Fruit fly (Drosophila melanogaster) whole organism, embryonic: ENCODE data around the gene Nup37.

ENCODE experiments used
- Asciz ChIP-seq: fragments of 200-800 bp; sonication (Bioruptor generic); optimal IDR thresholded peaks from 2 replicates; lab custom pipeline; 2017; ENCODE audit warnings: missing biosample characterization, mild to moderate bottlenecking, missing genetic modification characterization, missing genetic modification reagents
- Blimp-1 ChIP-seq: fragments of 200-800 bp; sonication (Bioruptor generic); optimal IDR thresholded peaks from 3 replicates; lab custom pipeline; 2018; ENCODE audit warnings: missing biosample characterization, missing genetic modification characterization, mild to moderate bottlenecking, moderate library complexity, missing genetic modification reagents
- CG11696 ChIP-seq: fragments of 200-800 bp; sonication (Bioruptor generic); IDR thresholded peaks from 2 replicates; pipeline ENCODE4 v1.3.6; 2022; ENCODE audit warnings: missing biosample characterization, missing genetic modification characterization
- CG1233 ChIP-seq: fragments of 200-800 bp; sonication (Bioruptor generic); optimal IDR thresholded peaks from 4 replicates; lab custom pipeline; 2018; ENCODE audit warnings: missing biosample characterization, mild to moderate bottlenecking, missing genetic modification characterization
- CG15514 ChIP-seq: fragments of 200-800 bp; sonication (Bioruptor generic); optimal IDR thresholded peaks from 3 replicates; lab custom pipeline; 2017; ENCODE audit warnings: missing biosample characterization, missing genetic modification characterization, mild to moderate bottlenecking, moderate library complexity, missing genetic modification reagents
- CG17186 ChIP-seq: fragments of 200-800 bp; sonication (Bioruptor generic); optimal IDR thresholded peaks from 3 replicates; lab custom pipeline; 2017; ENCODE audit warnings: missing biosample characterization, missing genetic modification reagents, missing genetic modification characterization
- CG18476 ChIP-seq: fragments of 200-800 bp; sonication (Bioruptor generic); optimal IDR thresholded peaks from 2 replicates; lab custom pipeline; 2016; ENCODE audit warnings: missing biosample characterization, mild to moderate bottlenecking, missing genetic modification characterization
- CG18764 ChIP-seq: fragments of 200-800 bp; sonication (Bioruptor generic); optimal IDR thresholded peaks from 3 replicates; lab custom pipeline; 2016; ENCODE audit warnings: missing biosample characterization, missing genetic modification characterization
- CG2120 ChIP-seq: fragments of 200-800 bp; sonication (Bioruptor generic); optimal IDR thresholded peaks from 3 replicates; lab custom pipeline; 2016; ENCODE audit warnings: missing biosample characterization, missing genetic modification characterization
- CG30020 ChIP-seq: fragments of 200-800 bp; optimal IDR thresholded peaks from 2 replicates; lab custom pipeline; 2019; ENCODE audit warnings: missing biosample characterization, mild to moderate bottlenecking, missing genetic modification characterization, moderate library complexity
- CG3281 ChIP-seq: fragments of 200-800 bp; sonication (Bioruptor generic); optimal IDR thresholded peaks from 3 replicates; lab custom pipeline; 2017; ENCODE audit warnings: missing biosample characterization, mild to moderate bottlenecking, missing genetic modification characterization
- CG3407 ChIP-seq: fragments of 200-800 bp; sonication (Bioruptor generic); optimal IDR thresholded peaks from 2 replicates; lab custom pipeline; 2018; ENCODE audit warnings: missing biosample characterization, mild to moderate bottlenecking, missing genetic modification characterization
- CG6272 ChIP-seq: fragments of 200-800 bp; sonication (Bioruptor generic); IDR thresholded peaks from 2 replicates; pipeline ENCODE4 v1.3.6; 2022; ENCODE audit warnings: missing biosample characterization, missing genetic modification characterization
- CG6813 ChIP-seq: fragments of 200-800 bp; sonication (Bioruptor generic); optimal IDR thresholded peaks from 2 replicates; lab custom pipeline; 2017; ENCODE audit warnings: missing biosample characterization, missing genetic modification characterization, mild to moderate bottlenecking, moderate library complexity, missing genetic modification reagents
- CG7745 ChIP-seq: fragments of 200-800 bp; sonication (Bioruptor generic); optimal IDR thresholded peaks from 2 replicates; lab custom pipeline; 2018; ENCODE audit warnings: missing biosample characterization, mild to moderate bottlenecking, missing genetic modification characterization, moderate library complexity
- CG8924 ChIP-seq: fragments of 200-800 bp; optimal IDR thresholded peaks from 3 replicates; lab custom pipeline; 2019; ENCODE audit warnings: missing biosample characterization, mild to moderate bottlenecking, missing genetic modification characterization, moderate library complexity
- CG9876 ChIP-seq: fragments of 200-800 bp; sonication (Bioruptor generic); optimal IDR thresholded peaks from 2 replicates; lab custom pipeline; 2016; ENCODE audit warnings: missing biosample characterization, missing genetic modification characterization
- Chrac-16 ChIP-seq: fragments of 200-800 bp; sonication (Bioruptor generic); optimal IDR thresholded peaks from 3 replicates; lab custom pipeline; 2016; ENCODE audit warnings: missing biosample characterization, missing genetic modification characterization
- D ChIP-seq, 2 experiments: fragments of 200-800 bp in 1 of 2; fragments of >200 bp in 1 of 2; sonication (Bioruptor generic) in 1 of 2; optimal IDR thresholded peaks; 2 replicates in 1 of 2; 3 replicates in 1 of 2; lab custom pipeline; 2017; ENCODE audit warnings: mild to moderate bottlenecking in 1 of 2, missing biosample characterization in 1 of 2, missing genetic modification characterization in 1 of 2, missing genetic modification reagents in 1 of 2
- Fer1 ChIP-seq: fragments of 200-800 bp; sonication (Bioruptor generic); optimal IDR thresholded peaks from 2 replicates; lab custom pipeline; 2017; ENCODE audit warnings: missing biosample characterization, mild to moderate bottlenecking, missing genetic modification characterization
- Hr3 ChIP-seq: fragments of 200-800 bp; sonication (Bioruptor generic); optimal IDR thresholded peaks from 3 replicates; lab custom pipeline; 2016; ENCODE audit warnings: missing biosample characterization, missing genetic modification characterization
- Hr39 ChIP-seq: fragments of >200 bp; optimal IDR thresholded peaks from 2 replicates; lab custom pipeline; 2017
- Lpt ChIP-seq: fragments of >200 bp; optimal IDR thresholded peaks from 2 replicates; lab custom pipeline; 2018; ENCODE audit warnings: missing biosample characterization, missing genetic modification characterization
- Myb ChIP-seq: fragments of 200-800 bp; sonication (Bioruptor generic); optimal IDR thresholded peaks from 2 replicates; lab custom pipeline; 2016; ENCODE audit warnings: missing biosample characterization, missing genetic modification characterization
- NC2α ChIP-seq: fragments of 200-800 bp; sonication (Bioruptor generic); optimal IDR thresholded peaks from 2 replicates; lab custom pipeline; 2016; ENCODE audit warnings: missing biosample characterization, missing genetic modification characterization
- Nf-YA ChIP-seq: fragments of 200-800 bp; sonication (Bioruptor generic); IDR thresholded peaks from 2 replicates; pipeline ENCODE4 v1.3.6; 2022; ENCODE audit warnings: missing biosample characterization, missing genetic modification characterization
- Nf-YC ChIP-seq: fragments of 200-800 bp; optimal IDR thresholded peaks from 3 replicates; lab custom pipeline; 2019; ENCODE audit warnings: missing biosample characterization, mild to moderate bottlenecking, missing genetic modification characterization, moderate library complexity
- Oaz ChIP-seq: fragments of 200-800 bp; sonication (Bioruptor generic); IDR thresholded peaks from 2 replicates; pipeline ENCODE4 v1.3.6; 2022; ENCODE audit warnings: missing biosample characterization, missing genetic modification characterization
- Oli ChIP-seq: fragments of 200-800 bp; sonication (Bioruptor generic); optimal IDR thresholded peaks from 2 replicates; lab custom pipeline; 2018; ENCODE audit warnings: missing biosample characterization, mild to moderate bottlenecking, missing genetic modification characterization, moderate library complexity
- Opbp ChIP-seq: fragments of 200-800 bp; sonication (Bioruptor generic); IDR thresholded peaks from 3 replicates; pipeline ENCODE4 v1.3.6; 2022; ENCODE audit warnings: missing biosample characterization, missing genetic modification characterization; ENCODE audit not compliant: partially characterized antibody
- Sox100B ChIP-seq: fragments of 200-800 bp; sonication (Bioruptor generic); optimal IDR thresholded peaks from 3 replicates; lab custom pipeline; 2018; ENCODE audit warnings: missing biosample characterization, mild to moderate bottlenecking, missing genetic modification characterization
- TFAM ChIP-seq: fragments of 200-800 bp; sonication (Bioruptor generic); optimal IDR thresholded peaks from 2 replicates; lab custom pipeline; 2017; ENCODE audit warnings: missing biosample characterization, missing genetic modification characterization, inconsistent platforms
- az2 ChIP-seq: fragments of 200-800 bp; sonication (Bioruptor generic); optimal IDR thresholded peaks from 3 replicates; lab custom pipeline; 2016; ENCODE audit warnings: missing biosample characterization, missing genetic modification characterization
- bbx ChIP-seq: fragments of 200-800 bp; sonication (Bioruptor generic); IDR thresholded peaks from 2 replicates; pipeline ENCODE4 v1.3.6; 2022; ENCODE audit warnings: missing biosample characterization, missing genetic modification characterization; ENCODE audit not compliant: partially characterized antibody
- chm ChIP-seq: fragments of 200-800 bp; sonication (Bioruptor generic); IDR thresholded peaks from 2 replicates; pipeline ENCODE4 v1.3.6; 2022; ENCODE audit warnings: missing biosample characterization, missing genetic modification characterization
- fd64A ChIP-seq: fragments of 200-800 bp; sonication (Bioruptor generic); optimal IDR thresholded peaks from 3 replicates; lab custom pipeline; 2018; ENCODE audit warnings: missing biosample characterization, mild to moderate bottlenecking, missing genetic modification characterization
- grn ChIP-seq: fragments of 200-800 bp; sonication (Bioruptor generic); optimal IDR thresholded peaks from 3 replicates; lab custom pipeline; 2017; ENCODE audit warnings: missing biosample characterization, missing genetic modification characterization
- gro ChIP-seq: fragments of 200-800 bp; sonication (Bioruptor generic); optimal IDR thresholded peaks from 2 replicates; lab custom pipeline; 2016; ENCODE audit warnings: missing biosample characterization, missing genetic modification characterization
- jigr1 ChIP-seq: fragments of 200-800 bp; sonication (Bioruptor generic); IDR thresholded peaks from 3 replicates; pipeline ENCODE4 v1.3.6; 2022; ENCODE audit warnings: missing biosample characterization, missing genetic modification characterization
- kah ChIP-seq: fragments of 200-800 bp; sonication (Bioruptor generic); optimal IDR thresholded peaks from 2 replicates; lab custom pipeline; 2018; ENCODE audit warnings: missing biosample characterization, mild to moderate bottlenecking, missing genetic modification characterization
- lbe ChIP-seq: fragments of 200-800 bp; sonication (Bioruptor generic); optimal IDR thresholded peaks from 2 replicates; lab custom pipeline; 2016; ENCODE audit warnings: missing biosample characterization, mild to moderate bottlenecking, missing genetic modification characterization
- luna ChIP-seq: fragments of 200-800 bp; sonication (Bioruptor generic); optimal IDR thresholded peaks from 2 replicates; lab custom pipeline; 2016; ENCODE audit warnings: missing biosample characterization, missing genetic modification characterization
- mirr ChIP-seq: fragments of 200-800 bp; sonication (Bioruptor generic); optimal IDR thresholded peaks from 3 replicates; lab custom pipeline; 2018; ENCODE audit warnings: missing biosample characterization, mild to moderate bottlenecking, missing genetic modification characterization
- mld ChIP-seq: fragments of 200-800 bp; sonication (Bioruptor generic); IDR thresholded peaks from 3 replicates; pipeline ENCODE4 v1.3.6; 2022; ENCODE audit warnings: missing biosample characterization, missing genetic modification characterization; ENCODE audit not compliant: partially characterized antibody
- odd ChIP-seq: fragments of 200-800 bp; sonication (Bioruptor generic); optimal IDR thresholded peaks from 2 replicates; lab custom pipeline; 2017; ENCODE audit warnings: missing biosample characterization, mild to moderate bottlenecking, missing genetic modification characterization
- rib ChIP-seq: fragments of 200-800 bp; sonication (Bioruptor generic); IDR thresholded peaks from 2 replicates; pipeline ENCODE4 v1.3.6; 2022; ENCODE audit warnings: missing biosample characterization, missing genetic modification characterization
- sens-2 ChIP-seq: fragments of 200-800 bp; sonication (Bioruptor generic); IDR thresholded peaks from 2 replicates; pipeline ENCODE4 v1.3.6; 2022; ENCODE audit warnings: missing biosample characterization, missing genetic modification characterization
- stwl ChIP-seq: fragments of 200-800 bp; sonication (Bioruptor generic); optimal IDR thresholded peaks from 3 replicates; lab custom pipeline; 2018; ENCODE audit warnings: missing biosample characterization, mild to moderate bottlenecking, missing genetic modification characterization, moderate library complexity
- sug ChIP-seq: fragments of 200-800 bp; optimal IDR thresholded peaks from 2 replicates; lab custom pipeline; 2019; ENCODE audit warnings: missing biosample characterization, mild to moderate bottlenecking, missing genetic modification characterization, moderate library complexity
- trem ChIP-seq: fragments of 200-800 bp; optimal IDR thresholded peaks from 3 replicates; lab custom pipeline; 2019; ENCODE audit warnings: missing biosample characterization, mild to moderate bottlenecking, missing genetic modification characterization, moderate library complexity
- vfl ChIP-seq: fragments of 200-800 bp; sonication (Bioruptor generic); optimal IDR thresholded peaks from 2 replicates; lab custom pipeline; 2016; ENCODE audit warnings: missing biosample characterization, missing genetic modification characterization
- z ChIP-seq: fragments of 200-800 bp; sonication (Bioruptor generic); IDR thresholded peaks from 3 replicates; pipeline ENCODE4 v1.3.6; 2022; ENCODE audit warnings: missing biosample characterization, missing genetic modification characterization

Gene Nup37

DNA sequence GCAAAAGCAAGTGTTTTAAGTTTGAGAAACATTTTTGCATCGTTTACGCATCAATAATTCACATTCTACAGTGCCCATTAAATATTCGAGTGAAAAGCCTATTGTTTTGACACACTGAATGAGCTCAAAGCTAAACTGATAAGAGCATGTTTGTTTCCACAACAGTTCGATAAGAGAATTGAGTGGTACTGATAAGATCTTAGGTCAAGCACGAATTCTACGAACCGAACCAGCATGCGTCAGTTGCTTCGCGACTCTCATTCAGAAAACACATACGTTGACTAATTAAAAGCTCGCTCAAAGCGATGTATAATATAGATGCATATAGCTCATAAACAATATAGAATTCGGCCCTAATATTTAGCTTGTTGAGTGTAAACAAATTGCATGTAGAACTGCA is 38.3 kb upstream of the Nup37 start (continued):
- no peak for TF ChIP-seq rib
- no peak for TF ChIP-seq D (optimal IDR thresholded peaks at IDR 0.05; lab: Kevin White, UChicago)
- no peak for TF ChIP-seq D (GFP tag; optimal IDR thresholded peaks at IDR 0.05; lab: Kevin White, UChicago)
- no peak for TF ChIP-seq gro
- no peak for TF ChIP-seq CG7745 (tag; lab: Kevin White, UChicago)
- no peak for TF ChIP-seq bbx (GFP tag; lab: Robert Waterston, UW)
- TF ChIP-seq sug (tag; lab: Kevin White, UChicago): peak; percentile 31
- no peak for TF ChIP-seq NC2α (GFP tag; lab: Kevin White, UChicago)
- TF ChIP-seq Fer1: no peak
- no peak for TF ChIP-seq Chrac-16 (GFP tag; lab: Kevin White, UChicago)
- TF ChIP-seq TFAM (GFP tag; lab: Kevin White, UChicago): no peak
- no peak for TF ChIP-seq CG6272
- peak; percentile 6 for TF ChIP-seq CG15514 (GFP tag; lab: Kevin White, UChicago)
- no peak for TF ChIP-seq CG18764 (GFP tag; lab: Kevin White, UChicago)
- TF ChIP-seq CG9876: no peak
- TF ChIP-seq fd64A (GFP tag; lab: Kevin White, UChicago): no peak
- TF ChIP-seq Lpt (GFP tag; lab: Kevin White, UChicago): no peak
- no peak for TF ChIP-seq chm (GFP tag; lab: Robert Waterston, UW)
- TF ChIP-seq z (GFP tag; lab: Robert Waterston, UW): peak; percentile 91
- TF ChIP-seq CG1233 (GFP tag; lab: Kevin White, UChicago): no peak
- TF ChIP-seq CG3407 (GFP tag; lab: Kevin White, UChicago): no peak
- no peak for TF ChIP-seq luna (GFP tag; lab: Kevin White, UChicago)
- no peak for TF ChIP-seq Opbp (GFP tag; lab: Robert Waterston, UW)
- TF ChIP-seq lbe: no peak
- no peak for TF ChIP-seq jigr1 (GFP tag; lab: Robert Waterston, UW)
- TF ChIP-seq odd: no peak
- TF ChIP-seq CG8924 (tag; lab: Kevin White, UChicago): no peak
- TF ChIP-seq Myb (GFP tag; lab: Kevin White, UChicago): no peak
- no peak for TF ChIP-seq CG18476 (GFP tag; lab: Kevin White, UChicago)
- no peak for TF ChIP-seq Hr39 (lab: Kevin White, UChicago)
- peak; percentile 24 for TF ChIP-seq mirr (GFP tag; lab: Kevin White, UChicago)
- TF ChIP-seq grn (GFP tag; lab: Kevin White, UChicago): peak; percentile 56
- no peak for TF ChIP-seq Nf-YC (tag; lab: Kevin White, UChicago)
- no peak for TF ChIP-seq CG11696 (GFP tag; lab: Robert Waterston, UW)
- TF ChIP-seq Asciz: no peak
- TF ChIP-seq sens-2: no peak
- no peak for TF ChIP-seq Blimp-1

DNA sequence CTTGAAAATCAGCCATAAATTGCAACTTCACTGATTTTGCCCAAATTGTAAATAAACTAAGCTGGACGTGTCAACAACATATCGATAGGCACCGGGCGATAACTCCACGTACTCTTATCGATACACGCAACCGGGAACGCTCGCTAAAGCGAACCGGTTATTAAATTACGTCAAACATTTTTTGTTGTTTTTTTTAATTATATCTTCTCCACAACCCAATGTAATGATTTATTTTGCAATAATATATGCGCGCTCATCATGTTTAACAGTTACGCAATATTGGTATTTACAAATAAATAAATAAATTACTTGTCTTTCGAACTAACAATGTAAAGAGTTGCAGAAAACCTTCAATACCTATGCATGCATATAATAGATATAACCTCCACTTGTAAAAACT is 32.3 kb upstream of the Nup37 start, which contains the start of gene Saysd1:
Gene Saysd1 (minus strand): TSS at position 66 of the 400 bp plus-strand sequence.
- TF ChIP-seq Nf-YA (GFP tag; lab: Robert Waterston, UW) (0 out of 2 replicates have a peak, but pooled peaks have one; percentile 25), CG6813 (GFP tag; lab: Kevin White, UChicago) (no peak), Oaz (GFP tag; lab: Robert Waterston, UW) (no peak), trem (tag; lab: Kevin White, UChicago) (peak; percentile 17), kah (GFP tag; lab: Kevin White, UChicago) (no peak), Hr39 (lab: Kevin White, UChicago) (no peak), Sox100B (GFP tag; lab: Kevin White, UChicago) (peak; percentile 16), mld (GFP tag; lab: Robert Waterston, UW) (peak; percentile 78; the same call in 2 of the 3 replicates), CG30020 (tag; lab: Kevin White, UChicago) (no peak), stwl (tag; lab: Kevin White, UChicago) (peak; percentile 83), CG2120 (GFP tag; lab: Kevin White, UChicago) (peak; percentile 6), CG3281 (GFP tag; lab: Kevin White, UChicago) (no peak), vfl (GFP tag; lab: Kevin White, UChicago) (no peak), az2 (GFP tag; lab: Kevin White, UChicago) (no peak), Hr3 (no peak), CG17186 (no peak), Oli (no peak), TFAM (GFP tag; lab: Kevin White, UChicago) (no peak)
